Worm (Caenorhabditis elegans) whole organism, L1 larva: ENCODE measurements around the gene C34E10.12.

Experiments
- ama-1 ChIP-seq: fragments of 150-350 bp; optimal IDR thresholded peaks from 2 replicates; lab custom pipeline; 2014
- dpl-1 ChIP-seq, 3 experiments: fragments of 150-350 bp in 2 of 3; sonication (generic microtip) in 1 of 3; optimal IDR thresholded peaks; 2 replicates each; lab custom pipeline; 2014 to 2017; ENCODE audit warnings: missing biosample characterization in 3 of 3, missing genetic modification characterization in 3 of 3, missing genetic modification reagents in 3 of 3
- fkh-10 ChIP-seq: sonication (generic microtip); optimal IDR thresholded peaks from 2 replicates; lab custom pipeline; 2017; ENCODE audit warnings: missing biosample characterization, missing genetic modification reagents, missing genetic modification characterization
- lir-3 ChIP-seq: sonication (generic microtip); optimal IDR thresholded peaks from 2 replicates; lab custom pipeline; 2016; ENCODE audit warnings: mild to moderate bottlenecking, missing genetic modification characterization, moderate library complexity, missing compliant biosample characterization; ENCODE audit not compliant: poor library complexity
- nhr-11 ChIP-seq: fragments of 150-350 bp; optimal IDR thresholded peaks from 2 replicates; lab custom pipeline; 2014; ENCODE audit warnings: missing biosample characterization, missing genetic modification characterization
- nhr-12 ChIP-seq: sonication (generic microtip); optimal IDR thresholded peaks from 2 replicates; lab custom pipeline; 2017; ENCODE audit warnings: missing biosample characterization, missing genetic modification characterization
- nhr-237 ChIP-seq: fragments of 150-350 bp; optimal IDR thresholded peaks from 2 replicates; lab custom pipeline; 2014; ENCODE audit warnings: missing biosample characterization, missing genetic modification characterization
- nhr-47 ChIP-seq: sonication (generic microtip); optimal IDR thresholded peaks from 2 replicates; lab custom pipeline; 2016; ENCODE audit warnings: mild to moderate bottlenecking, missing genetic modification characterization, moderate library complexity, missing compliant biosample characterization
- nhr-77 ChIP-seq: fragments of 150-350 bp; optimal IDR thresholded peaks from 2 replicates; lab custom pipeline; 2014; ENCODE audit warnings: missing biosample characterization, missing genetic modification characterization
- rnt-1 ChIP-seq: sonication (generic microtip); optimal IDR thresholded peaks from 2 replicates; lab custom pipeline; 2016; ENCODE audit warnings: mild to moderate bottlenecking, missing genetic modification characterization, moderate library complexity, missing compliant biosample characterization
- tlp-1 ChIP-seq: fragments of 150-350 bp; optimal IDR thresholded peaks from 2 replicates; lab custom pipeline; 2014; ENCODE audit warnings: missing biosample characterization, missing genetic modification characterization
- vab-15 ChIP-seq: sonication (generic microtip); optimal IDR thresholded peaks from 2 replicates; lab custom pipeline; 2017; ENCODE audit warnings: missing genotype, mild to moderate bottlenecking, missing genetic modification characterization, missing compliant biosample characterization
- xbp-1 ChIP-seq: sonication (generic microtip); optimal IDR thresholded peaks from 2 replicates; lab custom pipeline; 2016; ENCODE audit warnings: missing genetic modification characterization, missing compliant biosample characterization

- TF ChIP-seq vab-15 (no peak), dpl-1 (GFP tag; optimal IDR thresholded peaks at IDR 0.05; lab: Kevin White, UChicago) (no peak), nhr-11 (no peak), nhr-12 (tag; lab: Kevin White, UChicago) (no peak), rnt-1 (tag; lab: Kevin White, UChicago) (no peak), ama-1 (lab: Kevin White, UChicago) (no peak), tlp-1 (tag; lab: Kevin White, UChicago) (no peak), fkh-10 (GFP tag; lab: Kevin White, UChicago) (no peak), nhr-47 (no peak), nhr-77 (no peak), nhr-237 (no peak), lir-3 (tag; lab: Kevin White, UChicago) (no peak), xbp-1 (tag; lab: Kevin White, UChicago) (no peak)
These were observed 42.1 kb upstream of the C34E10.12 start, which contains the start of gene ZC395.4 for ce11 chrIII:5269814-5270213.
